Fruit fly (Drosophila melanogaster) whole organism, embryonic: ENCODE data around the gene aralar1.

Experiments
- Atf3 ChIP-seq: fragments of 200-800 bp; sonication (Bioruptor generic); optimal IDR thresholded peaks from 3 replicates; lab custom pipeline; 2016; ENCODE audit warnings: missing biosample characterization, missing genetic modification characterization
- CG10209 ChIP-seq: fragments of 200-800 bp; sonication (Bioruptor generic); optimal IDR thresholded peaks from 3 replicates; lab custom pipeline; 2017; ENCODE audit warnings: missing biosample characterization, mild to moderate bottlenecking, missing genetic modification characterization, missing genetic modification reagents
- CG10565 ChIP-seq: fragments of 200-800 bp; sonication (Bioruptor generic); optimal IDR thresholded peaks from 3 replicates; lab custom pipeline; 2016; ENCODE audit warnings: missing biosample characterization, mild to moderate bottlenecking, missing genetic modification characterization
- CG11247 ChIP-seq: fragments of 200-800 bp; sonication (Bioruptor generic); IDR thresholded peaks from 2 replicates; pipeline ENCODE4 v1.3.6; 2022; ENCODE audit warnings: missing biosample characterization, missing genetic modification characterization
- CG13296 ChIP-seq: fragments of 200-800 bp; sonication (Bioruptor generic); optimal IDR thresholded peaks from 3 replicates; lab custom pipeline; 2018; ENCODE audit warnings: missing biosample characterization, mild to moderate bottlenecking, missing genetic modification characterization
- CG13424 ChIP-seq: fragments of 200-800 bp; sonication (Bioruptor generic); optimal IDR thresholded peaks from 2 replicates; lab custom pipeline; 2019; ENCODE audit warnings: missing biosample characterization, mild to moderate bottlenecking, missing genetic modification characterization, moderate library complexity
- CG14014 ChIP-seq: fragments of 200-800 bp; sonication (Bioruptor generic); IDR thresholded peaks from 2 replicates; pipeline ENCODE4 v1.3.6; 2022; ENCODE audit warnings: missing biosample characterization, missing genetic modification characterization
- CG14860 ChIP-seq: fragments of 200-800 bp; sonication (Bioruptor generic); IDR thresholded peaks from 3 replicates; pipeline ENCODE4 v1.3.6; 2022; ENCODE audit warnings: missing biosample characterization, missing genetic modification characterization; ENCODE audit not compliant: partially characterized antibody
- CG15011 ChIP-seq: fragments of 200-800 bp; sonication (Bioruptor generic); optimal IDR thresholded peaks from 3 replicates; lab custom pipeline; 2018; ENCODE audit warnings: missing biosample characterization, mild to moderate bottlenecking, missing genetic modification characterization
- CG15073 ChIP-seq: fragments of 200-800 bp; sonication (Bioruptor generic); optimal IDR thresholded peaks from 2 replicates; lab custom pipeline; 2016; ENCODE audit warnings: missing biosample characterization, missing genetic modification characterization
- CG16863 ChIP-seq: fragments of 200-800 bp; sonication (Bioruptor generic); optimal IDR thresholded peaks from 3 replicates; lab custom pipeline; 2016; ENCODE audit warnings: missing biosample characterization, missing genetic modification characterization
- CG17186 ChIP-seq: fragments of 200-800 bp; sonication (Bioruptor generic); optimal IDR thresholded peaks from 3 replicates; lab custom pipeline; 2017; ENCODE audit warnings: missing biosample characterization, missing genetic modification reagents, missing genetic modification characterization
- CG17361 ChIP-seq: fragments of 200-800 bp; sonication (Bioruptor generic); IDR thresholded peaks from 3 replicates; pipeline ENCODE4 v1.3.6; 2022; ENCODE audit warnings: missing biosample characterization, missing genetic modification characterization
- CG2875 ChIP-seq: fragments of 200-800 bp; sonication (Bioruptor generic); optimal IDR thresholded peaks from 2 replicates; lab custom pipeline; 2017; ENCODE audit warnings: missing biosample characterization, mild to moderate bottlenecking, missing genetic modification characterization, missing genetic modification reagents
- CG32767 ChIP-seq: fragments of 200-800 bp; sonication (Bioruptor generic); IDR thresholded peaks from 2 replicates; pipeline ENCODE4 v1.3.6; 2022; ENCODE audit warnings: missing biosample characterization, missing genetic modification characterization
- CG34376 ChIP-seq: fragments of 200-800 bp; sonication (Bioruptor generic); optimal IDR thresholded peaks from 2 replicates; lab custom pipeline; 2018; ENCODE audit warnings: missing biosample characterization, mild to moderate bottlenecking, missing genetic modification characterization
- CG6254 ChIP-seq: fragments of 200-800 bp; sonication (Bioruptor generic); optimal IDR thresholded peaks from 3 replicates; lab custom pipeline; 2017; ENCODE audit warnings: mild to moderate bottlenecking, missing biosample characterization, missing genetic modification reagents, missing genetic modification characterization
- CG6765 ChIP-seq: fragments of 200-800 bp; sonication (Bioruptor generic); optimal IDR thresholded peaks from 3 replicates; lab custom pipeline; 2017; ENCODE audit warnings: missing biosample characterization, mild to moderate bottlenecking, missing genetic modification characterization
- CG7745 ChIP-seq: fragments of 200-800 bp; sonication (Bioruptor generic); optimal IDR thresholded peaks from 2 replicates; lab custom pipeline; 2018; ENCODE audit warnings: missing biosample characterization, mild to moderate bottlenecking, missing genetic modification characterization, moderate library complexity
- CG7786 ChIP-seq: fragments of 200-800 bp; sonication (Bioruptor generic); optimal IDR thresholded peaks from 2 replicates; lab custom pipeline; 2016; ENCODE audit warnings: missing biosample characterization, missing genetic modification characterization
- CG9215 ChIP-seq: fragments of 200-800 bp; sonication (Bioruptor generic); IDR thresholded peaks from 2 replicates; pipeline ENCODE4 v1.3.6; 2022; ENCODE audit warnings: missing biosample characterization, missing genetic modification characterization
- CG9797 ChIP-seq: fragments of 200-800 bp; sonication (Bioruptor generic); optimal IDR thresholded peaks from 3 replicates; lab custom pipeline; 2018; ENCODE audit warnings: missing biosample characterization, mild to moderate bottlenecking, missing genetic modification characterization
- CkIIα-i1 ChIP-seq: fragments of 200-800 bp; sonication (Bioruptor generic); IDR thresholded peaks from 2 replicates; pipeline ENCODE4 v1.3.6; 2022; ENCODE audit warnings: missing biosample characterization, missing genetic modification characterization
- Dref ChIP-seq: fragments of 200-800 bp; sonication (Bioruptor generic); IDR thresholded peaks from 2 replicates; pipeline ENCODE4 v1.3.6; 2022; ENCODE audit warnings: missing biosample characterization, missing genetic modification characterization
- Fer1 ChIP-seq: fragments of 200-800 bp; sonication (Bioruptor generic); optimal IDR thresholded peaks from 2 replicates; lab custom pipeline; 2017; ENCODE audit warnings: missing biosample characterization, mild to moderate bottlenecking, missing genetic modification characterization
- GATAe ChIP-seq: fragments of 200-800 bp; sonication (Bioruptor generic); conservative IDR thresholded peaks from 2 replicates; pipeline ENCODE4 v1.3.6; 2022; ENCODE audit warnings: missing biosample characterization, missing genetic modification characterization
- HLHmδ ChIP-seq: fragments of 200-800 bp; sonication (Bioruptor generic); optimal IDR thresholded peaks from 2 replicates; lab custom pipeline; 2018; ENCODE audit warnings: missing biosample characterization, mild to moderate bottlenecking, missing genetic modification characterization, moderate library complexity
- Hr51 ChIP-seq, 2 experiments: fragments of 200-800 bp; sonication (Bioruptor generic); optimal IDR thresholded peaks; 2 replicates in 1 of 2; 3 replicates in 1 of 2; lab custom pipeline; 2016 to 2018; ENCODE audit warnings: missing biosample characterization in 2 of 2, missing genetic modification characterization in 2 of 2, mild to moderate bottlenecking in 1 of 2, moderate library complexity in 1 of 2
- Lim3 ChIP-seq: fragments of 200-800 bp; sonication (Bioruptor generic); IDR thresholded peaks from 2 replicates; pipeline ENCODE4 v1.3.6; 2022; ENCODE audit warnings: missing biosample characterization, missing genetic modification characterization
- Opbp ChIP-seq: fragments of 200-800 bp; sonication (Bioruptor generic); IDR thresholded peaks from 3 replicates; pipeline ENCODE4 v1.3.6; 2022; ENCODE audit warnings: missing biosample characterization, missing genetic modification characterization; ENCODE audit not compliant: partially characterized antibody
- Poxn ChIP-seq: fragments of 200-800 bp; sonication (Bioruptor generic); IDR thresholded peaks from 2 replicates; pipeline ENCODE4 v1.3.6; 2022; ENCODE audit warnings: missing biosample characterization, missing genetic modification characterization
- Six4 ChIP-seq: fragments of 200-800 bp; sonication (Bioruptor generic); optimal IDR thresholded peaks from 2 replicates; lab custom pipeline; 2016; ENCODE audit warnings: missing biosample characterization, missing genetic modification characterization
- Spps ChIP-seq: fragments of 200-800 bp; sonication (Bioruptor generic); optimal IDR thresholded peaks from 2 replicates; lab custom pipeline; 2018; ENCODE audit warnings: missing biosample characterization, mild to moderate bottlenecking, missing genetic modification characterization
- Ssrp ChIP-seq: fragments of 200-800 bp; sonication (Bioruptor generic); optimal IDR thresholded peaks from 2 replicates; lab custom pipeline; 2018; ENCODE audit warnings: missing biosample characterization, mild to moderate bottlenecking, missing genetic modification characterization, moderate library complexity
- ab ChIP-seq: fragments of 200-800 bp; sonication (Bioruptor generic); optimal IDR thresholded peaks from 2 replicates; lab custom pipeline; 2016; ENCODE audit warnings: missing biosample characterization, missing genetic modification characterization
- bcd ChIP-seq: fragments of 200-800 bp; sonication (Bioruptor generic); optimal IDR thresholded peaks from 2 replicates; lab custom pipeline; 2017; ENCODE audit warnings: missing biosample characterization, mild to moderate bottlenecking, missing genetic modification characterization
- cas ChIP-seq: fragments of 200-800 bp; sonication (Bioruptor generic); IDR thresholded peaks from 2 replicates; pipeline ENCODE4 v1.3.6; 2022; ENCODE audit warnings: missing biosample characterization, missing genetic modification characterization
- chif ChIP-seq, 2 experiments: fragments of 200-800 bp; sonication (Bioruptor generic); optimal IDR thresholded peaks; 3 replicates each; lab custom pipeline; 2016; ENCODE audit warnings: missing biosample characterization in 2 of 2, missing genetic modification characterization in 2 of 2
- fu2 ChIP-seq: fragments of 200-800 bp; sonication (Bioruptor generic); optimal IDR thresholded peaks from 2 replicates; lab custom pipeline; 2016; ENCODE audit warnings: missing biosample characterization, missing genetic modification characterization
- h ChIP-seq: fragments of >200 bp; optimal IDR thresholded peaks from 2 replicates; lab custom pipeline; 2017
- hth ChIP-seq: fragments of >200 bp; optimal IDR thresholded peaks from 2 replicates; lab custom pipeline; 2017; ENCODE audit warnings: inconsistent platforms
- kni ChIP-seq: fragments of 200-800 bp; sonication (Bioruptor generic); optimal IDR thresholded peaks from 3 replicates; lab custom pipeline; 2017; ENCODE audit warnings: mild to moderate bottlenecking, missing biosample characterization, missing genetic modification reagents, missing genetic modification characterization
- lola ChIP-seq, 3 experiments: fragments of >200 bp in 2 of 3; fragments of 200-800 bp in 1 of 3; sonication (Bioruptor generic) in 1 of 3; optimal IDR thresholded peaks; 2 replicates each; lab custom pipeline; 2017 to 2019; ENCODE audit warnings: missing biosample characterization in 3 of 3, missing genetic modification characterization in 3 of 3, mild to moderate bottlenecking in 1 of 3, moderate library complexity in 1 of 3
- pita ChIP-seq: fragments of 200-800 bp; sonication (Bioruptor generic); optimal IDR thresholded peaks from 2 replicates; lab custom pipeline; 2017; ENCODE audit warnings: missing biosample characterization, mild to moderate bottlenecking, missing genetic modification characterization
- pzg ChIP-seq: fragments of 200-800 bp; sonication (Bioruptor generic); optimal IDR thresholded peaks from 3 replicates; lab custom pipeline; 2018; ENCODE audit warnings: missing biosample characterization, mild to moderate bottlenecking, missing genetic modification characterization, moderate library complexity
- row ChIP-seq: fragments of 200-800 bp; sonication (Bioruptor generic); IDR thresholded peaks from 3 replicates; pipeline ENCODE4 v1.3.6; 2022; ENCODE audit warnings: missing biosample characterization, missing genetic modification characterization
- sc ChIP-seq, 3 experiments: fragments of >200 bp in 2 of 3; fragments of 200-800 bp in 1 of 3; sonication (Bioruptor generic) in 1 of 3; optimal IDR thresholded peaks; 2 replicates in 2 of 3; 3 replicates in 1 of 3; lab custom pipeline; 2017; ENCODE audit warnings: mild to moderate bottlenecking in 1 of 3, missing biosample characterization in 1 of 3, missing genetic modification characterization in 1 of 3, missing genetic modification reagents in 1 of 3
- stwl ChIP-seq: fragments of 200-800 bp; sonication (Bioruptor generic); optimal IDR thresholded peaks from 3 replicates; lab custom pipeline; 2018; ENCODE audit warnings: missing biosample characterization, mild to moderate bottlenecking, missing genetic modification characterization, moderate library complexity
- ttk ChIP-seq: fragments of 200-800 bp; sonication (Bioruptor generic); IDR thresholded peaks from 2 replicates; pipeline ENCODE4 v2.1.2; 2022; ENCODE audit warnings: missing biosample characterization, missing genetic modification characterization
- vfl ChIP-seq: fragments of 200-800 bp; sonication (Bioruptor generic); optimal IDR thresholded peaks from 2 replicates; lab custom pipeline; 2016; ENCODE audit warnings: missing biosample characterization, missing genetic modification characterization

aralar1 gene

DNA sequence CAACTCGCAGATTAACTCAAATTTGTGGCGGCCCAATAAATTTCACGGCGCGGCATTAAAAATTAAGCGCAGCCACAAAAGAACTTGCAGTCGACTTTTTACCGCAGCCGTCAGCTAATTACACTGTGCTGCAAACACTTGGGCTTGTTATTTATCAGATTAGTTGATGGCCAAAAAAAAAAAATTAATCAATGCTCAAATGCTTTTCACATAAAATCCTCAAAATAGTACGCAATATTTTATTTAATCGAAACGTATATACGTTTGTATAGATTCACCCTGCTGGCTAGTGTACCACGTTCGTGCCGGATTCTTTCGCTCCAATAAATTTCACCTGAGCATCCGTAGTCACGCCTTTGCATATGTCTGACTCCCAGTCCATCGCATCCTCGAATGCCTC is 41.9 kb downstream of the aralar1 start (continued):
- TF ChIP-seq Spps (peak; percentile 33), pzg (no peak), ab (no peak), Atf3 (GFP tag; lab: Kevin White, UChicago) (peak; percentile 37), CG17186 (GFP tag; lab: Kevin White, UChicago) (no peak), CG16863 (GFP tag; lab: Kevin White, UChicago) (peak; percentile 45), bcd (GFP tag; lab: Kevin White, UChicago) (peak; percentile 31), HLHmδ (no peak), CG14860 (GFP tag; lab: Robert Waterston, UW) (no peak), sc (optimal IDR thresholded peaks at IDR 0.05; lab: Kevin White, UChicago) (no peak), sc (GFP tag; optimal IDR thresholded peaks at IDR 0.05; lab: Kevin White, UChicago) (no peak), CG13424 (tag; lab: Kevin White, UChicago) (peak; percentile 41), Lim3 (GFP tag; lab: Robert Waterston, UW) (no peak), CG9215 (0 out of 2 replicates have a peak, but pooled peaks have one; percentile 10), Six4 (GFP tag; lab: Kevin White, UChicago) (peak; percentile 37), CG7745 (no peak), pita (GFP tag; lab: Kevin White, UChicago) (no peak), Dref (no peak), CG10565 (GFP tag; lab: Kevin White, UChicago) (no peak), CG9797 (GFP tag; lab: Kevin White, UChicago) (no peak), CG15073 (GFP tag; lab: Kevin White, UChicago) (no peak), CG13296 (GFP tag; lab: Kevin White, UChicago) (no peak), fu2 (GFP tag; lab: Kevin White, UChicago) (no peak), CG2875 (GFP tag; lab: Kevin White, UChicago) (peak; percentile 35), stwl (tag; lab: Kevin White, UChicago) (no peak), Hr51 (GFP tag; optimal IDR thresholded peaks at IDR 0.05; lab: Kevin White, UChicago) (peak in 1 of 2 experiments; percentile 42), CG7786 (GFP tag; lab: Kevin White, UChicago) (peak; percentile 8), kni (no peak), GATAe (GFP tag; lab: Robert Waterston, UW) (no peak), CG14014 (peak; percentile 49; the same call in 1 of the 2 replicates), chif (GFP tag; optimal IDR thresholded peaks at IDR 0.05; lab: Kevin White, UChicago) (peak; percentile 18 to 61), CG6765 (GFP tag; lab: Kevin White, UChicago) (no peak), ttk (peak; percentile 51; the same call in 1 of the 2 replicates), hth (no peak), CG17361 (GFP tag; lab: Robert Waterston, UW) (peak; percentile 50; the same call in 2 of the 3 replicates), lola (GFP tag; optimal IDR thresholded peaks at IDR 0.05; lab: Kevin White, UChicago) (peak in 1 of 3 experiments; percentile 41), CG6254 (peak; percentile 66), CG34376 (GFP tag; lab: Kevin White, UChicago) (no peak), Fer1 (peak; percentile 30), row (peak; percentile 67), vfl (GFP tag; lab: Kevin White, UChicago) (no peak), Ssrp (tag; lab: Kevin White, UChicago) (peak; percentile 58), Opbp (GFP tag; lab: Robert Waterston, UW) (no peak), CkIIα-i1 (no peak), CG15011 (GFP tag; lab: Kevin White, UChicago) (peak; percentile 24), Poxn (GFP tag; lab: Robert Waterston, UW) (no peak), cas (GFP tag; lab: Robert Waterston, UW) (no peak), h (lab: Kevin White, UChicago) (no peak), CG32767 (GFP tag; lab: Robert Waterston, UW) (0 out of 2 replicates have a peak, but pooled peaks have one; percentile 23), CG10209 (GFP tag; lab: Kevin White, UChicago) (no peak), CG11247 (GFP tag; lab: Robert Waterston, UW) (peak; percentile 28; the same call in 1 of the 2 replicates)
